Fruit fly (Drosophila melanogaster): ENCODE data around the gene Naprt.

Naprt gene

dm6 chr2L:4222002-4222920 lies 24.4 kb upstream of the Naprt start (continued):
- TF ChIP-seq CG2712 (tag; optimal IDR thresholded peaks at IDR 0.05) (peak; percentile 75), sqz (GFP tag; optimal IDR thresholded peaks at IDR 0.05) (peak; percentile 78), chif (GFP tag; optimal IDR thresholded peaks at IDR 0.05) (peak in 1 of 2 experiments; percentile 19), CG17328 (GFP tag; IDR thresholded peaks at IDR 0.05) (no peak), Med (GFP tag) (peak; percentile 2), bbx (GFP tag; IDR thresholded peaks at IDR 0.05; ENCODE audit: partially characterized antibody) (no peak), mirr (GFP tag; optimal IDR thresholded peaks at IDR 0.05) (no peak), Oli (tag; optimal IDR thresholded peaks at IDR 0.05) (peak; percentile 2), CG2678 (tag; optimal IDR thresholded peaks at IDR 0.05) (peak; percentile 11), peb (GFP tag; IDR thresholded peaks at IDR 0.05) (no peak), cg (GFP tag; optimal IDR thresholded peaks at IDR 0.05) (peak; percentile 28)

dm6 chr2L:4221354-4222001 lies 23.6 kb upstream of the Naprt start, which contains the start of gene ft:
Gene ft (minus strand): TSS chr2L:4221796.
- TF ChIP-seq Blimp-1 (GFP tag; optimal IDR thresholded peaks at IDR 0.05), result peak; percentile 53
- peak; percentile 32 to 61 for TF ChIP-seq Trl (optimal IDR thresholded peaks at IDR 0.05)
- TF ChIP-seq Trl (GFP tag; optimal IDR thresholded peaks at IDR 0.05), result no peak
- TF ChIP-seq CG32767 (GFP tag; IDR thresholded peaks at IDR 0.05), result no peak
- no peak for TF ChIP-seq dysf (GFP tag; IDR thresholded peaks at IDR 0.05)
- TF ChIP-seq sqz (GFP tag; optimal IDR thresholded peaks at IDR 0.05), result peak; percentile 84
- TF ChIP-seq cg (GFP tag; optimal IDR thresholded peaks at IDR 0.05), result peak; percentile 79
- peak; percentile 35 for TF ChIP-seq CG13894 (tag; optimal IDR thresholded peaks at IDR 0.05)
- TF ChIP-seq chm (GFP tag; IDR thresholded peaks at IDR 0.05), result peak; percentile 9; the same call in 1 of the 2 replicates
- TF ChIP-seq CG14014 (GFP tag; IDR thresholded peaks at IDR 0.05), result no peak
- TF ChIP-seq gce (GFP tag; IDR thresholded peaks at IDR 0.05), result 0 out of 3 replicates have a peak, but pooled peaks have one; percentile 43
- no peak for TF ChIP-seq hkb (optimal IDR thresholded peaks at IDR 0.05)
- 0 out of 2 replicates have a peak, but pooled peaks have one; percentile 20 for TF ChIP-seq hkb (GFP tag; IDR thresholded peaks at IDR 0.05)
- peak; percentile 5 for TF ChIP-seq HLHmδ (GFP tag; optimal IDR thresholded peaks at IDR 0.05)
- peak; percentile 28; the same call in 1 of the 2 replicates for TF ChIP-seq NFAT (GFP tag; IDR thresholded peaks at IDR 0.05)
- TF ChIP-seq sens (GFP tag), result peak; percentile 59
- no peak for TF ChIP-seq Ptx1 (GFP tag; IDR thresholded peaks at IDR 0.05)
- peak; percentile 30 for TF ChIP-seq sd (tag; optimal IDR thresholded peaks at IDR 0.05)
- peak; percentile 45 for TF ChIP-seq Jarid2 (GFP tag; optimal IDR thresholded peaks at IDR 0.05)
- no peak for TF ChIP-seq croc (GFP tag; conservative IDR thresholded peaks at IDR 0.05)
- TF ChIP-seq lilli (GFP tag; optimal IDR thresholded peaks at IDR 0.05), result no peak
- peak; percentile 64 for TF ChIP-seq Deaf1 (tag; optimal IDR thresholded peaks at IDR 0.05)
- TF ChIP-seq z (GFP tag; IDR thresholded peaks at IDR 0.05), result peak; percentile 86
- 0 out of 2 replicates have a peak, but pooled peaks have one; percentile 31 for TF ChIP-seq bbx (GFP tag; IDR thresholded peaks at IDR 0.05; ENCODE audit: partially characterized antibody)
- TF ChIP-seq CG12219 (GFP tag; optimal IDR thresholded peaks at IDR 0.05), result no peak
- no peak for TF ChIP-seq bcd (GFP tag; optimal IDR thresholded peaks at IDR 0.05)
- TF ChIP-seq TFAM (GFP tag; optimal IDR thresholded peaks at IDR 0.05), result no peak
- no peak for TF ChIP-seq CG10267 (tag; optimal IDR thresholded peaks at IDR 0.05)
- peak; percentile 51 for TF ChIP-seq CG12769 (tag; optimal IDR thresholded peaks at IDR 0.05)
- TF ChIP-seq B-H1 (GFP tag; IDR thresholded peaks at IDR 0.05), result no peak
- peak; percentile 58; the same call in 1 of the 4 replicates for TF ChIP-seq chinmo (GFP tag; IDR thresholded peaks at IDR 0.05; ENCODE audit: partially characterized antibody)
- TF ChIP-seq vvl (GFP tag; IDR thresholded peaks at IDR 0.05), result peak; percentile 46
- no peak for TF ChIP-seq ab (GFP tag; optimal IDR thresholded peaks at IDR 0.05)
- 0 out of 2 replicates have a peak, but pooled peaks have one; percentile 38 for TF ChIP-seq ara (GFP tag; IDR thresholded peaks at IDR 0.05)
- no peak for TF ChIP-seq CG15011 (GFP tag; optimal IDR thresholded peaks at IDR 0.05)
- TF ChIP-seq CG4360 (GFP tag; IDR thresholded peaks at IDR 0.05), result peak; percentile 12; the same call in 1 of the 2 replicates
